Fruit fly (Drosophila melanogaster) whole organism, embryonic: ENCODE data around the gene CG42404.
A peak's percentile ranks its signal among the peaks of the same experiment; 100 is the strongest.

Source experiments
- Abd-B ChIP-seq: fragments of 200-800 bp; sonication (Bioruptor generic); optimal IDR thresholded peaks from 2 replicates; lab custom pipeline; 2018; ENCODE audit warnings: missing biosample characterization, mild to moderate bottlenecking, missing genetic modification characterization, moderate library complexity
- B-H2 ChIP-seq: fragments of 200-800 bp; sonication (Bioruptor generic); optimal IDR thresholded peaks from 2 replicates; lab custom pipeline; 2018; ENCODE audit warnings: missing biosample characterization, mild to moderate bottlenecking, missing genetic modification characterization
- CG10267 ChIP-seq: fragments of 200-800 bp; sonication (Bioruptor generic); optimal IDR thresholded peaks from 2 replicates; lab custom pipeline; 2018; ENCODE audit warnings: missing biosample characterization, mild to moderate bottlenecking, missing genetic modification characterization, moderate library complexity
- CG11085 ChIP-seq: fragments of 200-800 bp; sonication (Bioruptor generic); IDR thresholded peaks from 2 replicates; pipeline ENCODE4 v1.3.6; 2022; ENCODE audit warnings: missing biosample characterization, missing genetic modification characterization
- CG12744 ChIP-seq: fragments of 200-800 bp; sonication (Bioruptor generic); optimal IDR thresholded peaks from 2 replicates; lab custom pipeline; 2016; ENCODE audit warnings: missing biosample characterization, missing genetic modification characterization
- CG13775 ChIP-seq: fragments of 200-800 bp; sonication (Bioruptor generic); optimal IDR thresholded peaks from 3 replicates; lab custom pipeline; 2017; ENCODE audit warnings: missing biosample characterization, mild to moderate bottlenecking, missing genetic modification characterization
- CG1647 ChIP-seq: fragments of 200-800 bp; sonication (Bioruptor generic); optimal IDR thresholded peaks from 3 replicates; lab custom pipeline; 2016; ENCODE audit warnings: missing biosample characterization, missing genetic modification characterization
- CG2129 ChIP-seq: fragments of 200-800 bp; sonication (Bioruptor generic); IDR thresholded peaks from 2 replicates; pipeline ENCODE4 v1.3.6; 2022; ENCODE audit warnings: missing biosample characterization, missing genetic modification characterization; ENCODE audit not compliant: partially characterized antibody
- CG3065 ChIP-seq: fragments of 200-800 bp; sonication (Bioruptor generic); optimal IDR thresholded peaks from 2 replicates; lab custom pipeline; 2016; ENCODE audit warnings: missing biosample characterization, missing genetic modification characterization
- CG3407 ChIP-seq: fragments of 200-800 bp; sonication (Bioruptor generic); optimal IDR thresholded peaks from 2 replicates; lab custom pipeline; 2018; ENCODE audit warnings: missing biosample characterization, mild to moderate bottlenecking, missing genetic modification characterization
- CG4730 ChIP-seq: fragments of 200-800 bp; sonication (Bioruptor generic); IDR thresholded peaks from 2 replicates; pipeline ENCODE4 v1.3.6; 2022; ENCODE audit warnings: missing biosample characterization, missing genetic modification characterization
- CG6689 ChIP-seq: fragments of 200-800 bp; sonication (Bioruptor generic); IDR thresholded peaks from 2 replicates; pipeline ENCODE4 v1.3.6; 2022; ENCODE audit warnings: missing biosample characterization, missing genetic modification characterization
- CG7271 ChIP-seq: fragments of 200-800 bp; sonication (Bioruptor generic); optimal IDR thresholded peaks from 2 replicates; lab custom pipeline; 2018; ENCODE audit warnings: missing biosample characterization, mild to moderate bottlenecking, missing genetic modification characterization, moderate library complexity
- CG7357 ChIP-seq: fragments of 200-800 bp; sonication (Bioruptor generic); IDR thresholded peaks from 3 replicates; pipeline ENCODE4 v1.3.6; 2022; ENCODE audit warnings: missing biosample characterization, missing genetic modification characterization
- CG8290 ChIP-seq, 3 experiments: fragments of 200-800 bp; sonication (Bioruptor generic); optimal IDR thresholded peaks; 2 replicates each; lab custom pipeline; 2016 to 2019; ENCODE audit warnings: missing biosample characterization in 3 of 3, missing genetic modification characterization in 3 of 3, mild to moderate bottlenecking in 2 of 3, moderate library complexity in 1 of 3
- CoRest ChIP-seq: fragments of 200-800 bp; sonication (Bioruptor generic); optimal IDR thresholded peaks from 3 replicates; lab custom pipeline; 2018; ENCODE audit warnings: missing biosample characterization, mild to moderate bottlenecking, missing genetic modification characterization, moderate library complexity
- Dad ChIP-seq: fragments of 200-800 bp; sonication (Bioruptor generic); optimal IDR thresholded peaks from 3 replicates; lab custom pipeline; 2016; ENCODE audit warnings: missing biosample characterization, missing genetic modification characterization
- Dip2 ChIP-seq: fragments of 200-800 bp; sonication (Bioruptor generic); IDR thresholded peaks from 2 replicates; pipeline ENCODE4 v1.3.6; 2022; ENCODE audit warnings: missing biosample characterization, missing genetic modification characterization
- E2f2 ChIP-seq: fragments of 200-800 bp; sonication (Bioruptor generic); IDR thresholded peaks from 2 replicates; pipeline ENCODE4 v1.3.6; 2022; ENCODE audit warnings: missing biosample characterization, missing genetic modification characterization
- Fer1 ChIP-seq: fragments of 200-800 bp; sonication (Bioruptor generic); optimal IDR thresholded peaks from 2 replicates; lab custom pipeline; 2017; ENCODE audit warnings: missing biosample characterization, mild to moderate bottlenecking, missing genetic modification characterization
- Fer2 ChIP-seq: fragments of 200-800 bp; sonication (Bioruptor generic); optimal IDR thresholded peaks from 2 replicates; lab custom pipeline; 2018; ENCODE audit warnings: missing biosample characterization, mild to moderate bottlenecking, missing genetic modification characterization, moderate library complexity
- HLHmδ ChIP-seq: fragments of 200-800 bp; sonication (Bioruptor generic); optimal IDR thresholded peaks from 2 replicates; lab custom pipeline; 2018; ENCODE audit warnings: missing biosample characterization, mild to moderate bottlenecking, missing genetic modification characterization, moderate library complexity
- Hand ChIP-seq: fragments of 200-800 bp; sonication (Bioruptor generic); optimal IDR thresholded peaks from 2 replicates; lab custom pipeline; 2017; ENCODE audit warnings: mild to moderate bottlenecking, missing biosample characterization, missing genetic modification reagents, missing genetic modification characterization
- Hsf ChIP-seq: fragments of 200-800 bp; sonication (Bioruptor generic); optimal IDR thresholded peaks from 3 replicates; lab custom pipeline; 2016; ENCODE audit warnings: missing biosample characterization, missing genetic modification characterization
- MTF-1 ChIP-seq: fragments of 200-800 bp; sonication (Bioruptor generic); optimal IDR thresholded peaks from 2 replicates; lab custom pipeline; 2018; ENCODE audit warnings: missing biosample characterization, mild to moderate bottlenecking, missing genetic modification characterization, borderline replicate concordance
- Nf-YC ChIP-seq: fragments of 200-800 bp; optimal IDR thresholded peaks from 3 replicates; lab custom pipeline; 2019; ENCODE audit warnings: missing biosample characterization, mild to moderate bottlenecking, missing genetic modification characterization, moderate library complexity
- Pdp1 ChIP-seq, 2 experiments: fragments of 200-800 bp; sonication (Bioruptor generic); optimal IDR thresholded peaks; 3 replicates each; lab custom pipeline; 2016; ENCODE audit warnings: missing biosample characterization in 2 of 2, missing genetic modification characterization in 2 of 2, mild to moderate bottlenecking in 1 of 2, moderate library complexity in 1 of 2
- Sry-δ ChIP-seq: fragments of 200-800 bp; sonication (Bioruptor generic); optimal IDR thresholded peaks from 2 replicates; lab custom pipeline; 2016; ENCODE audit warnings: missing biosample characterization, missing genetic modification characterization
- Ssrp ChIP-seq: fragments of 200-800 bp; sonication (Bioruptor generic); optimal IDR thresholded peaks from 2 replicates; lab custom pipeline; 2018; ENCODE audit warnings: missing biosample characterization, mild to moderate bottlenecking, missing genetic modification characterization, moderate library complexity
- Usf ChIP-seq: fragments of 200-800 bp; sonication (Bioruptor generic); optimal IDR thresholded peaks from 2 replicates; lab custom pipeline; 2017; ENCODE audit warnings: missing genotype, missing biosample characterization, missing genetic modification characterization
- az2 ChIP-seq: fragments of 200-800 bp; sonication (Bioruptor generic); optimal IDR thresholded peaks from 3 replicates; lab custom pipeline; 2016; ENCODE audit warnings: missing biosample characterization, missing genetic modification characterization
- bab2 ChIP-seq: fragments of 200-800 bp; sonication (Bioruptor generic); optimal IDR thresholded peaks from 2 replicates; lab custom pipeline; 2016; ENCODE audit warnings: missing biosample characterization, missing genetic modification characterization
- bigmax ChIP-seq: fragments of 200-800 bp; sonication (Bioruptor generic); optimal IDR thresholded peaks from 2 replicates; lab custom pipeline; 2018; ENCODE audit warnings: missing biosample characterization, mild to moderate bottlenecking, missing genetic modification characterization
- cato ChIP-seq: fragments of 200-800 bp; sonication (Bioruptor generic); optimal IDR thresholded peaks from 2 replicates; lab custom pipeline; 2016; ENCODE audit warnings: missing biosample characterization, missing genetic modification characterization, borderline replicate concordance
- caup ChIP-seq: fragments of 200-800 bp; sonication (Bioruptor generic); optimal IDR thresholded peaks from 3 replicates; lab custom pipeline; 2017; ENCODE audit warnings: missing biosample characterization, mild to moderate bottlenecking, missing genetic modification characterization, moderate library complexity; ENCODE audit not compliant: severe bottlenecking
- crp ChIP-seq, 2 experiments: fragments of 200-800 bp; sonication (Bioruptor generic); optimal IDR thresholded peaks; 2 replicates in 1 of 2; 3 replicates in 1 of 2; lab custom pipeline; 2017; ENCODE audit warnings: missing biosample characterization in 2 of 2, missing genetic modification characterization in 2 of 2, mild to moderate bottlenecking in 1 of 2, moderate library complexity in 1 of 2
- esg ChIP-seq: fragments of 200-800 bp; sonication (Bioruptor generic); conservative IDR thresholded peaks from 2 replicates; pipeline ENCODE4 v1.3.6; 2022; ENCODE audit warnings: missing biosample characterization, missing genetic modification characterization
- eyg ChIP-seq: fragments of 200-800 bp; sonication (Bioruptor generic); optimal IDR thresholded peaks from 3 replicates; lab custom pipeline; 2016; ENCODE audit warnings: missing biosample characterization, missing genetic modification characterization
- fd96Cb ChIP-seq: fragments of 200-800 bp; sonication (Bioruptor generic); optimal IDR thresholded peaks from 2 replicates; lab custom pipeline; 2018; ENCODE audit warnings: missing biosample characterization, mild to moderate bottlenecking, missing genetic modification characterization, moderate library complexity
- gcm ChIP-seq: fragments of 200-800 bp; sonication (Bioruptor generic); optimal IDR thresholded peaks from 2 replicates; lab custom pipeline; 2019; ENCODE audit warnings: missing biosample characterization, mild to moderate bottlenecking, missing genetic modification characterization, moderate library complexity
- phol ChIP-seq: fragments of 200-800 bp; sonication (Bioruptor generic); optimal IDR thresholded peaks from 3 replicates; lab custom pipeline; 2018; ENCODE audit warnings: missing biosample characterization, mild to moderate bottlenecking, missing genetic modification characterization, moderate library complexity
- pum ChIP-seq: fragments of 200-800 bp; sonication (Bioruptor generic); optimal IDR thresholded peaks from 2 replicates; lab custom pipeline; 2016; ENCODE audit warnings: missing biosample characterization, missing genetic modification characterization
- sd ChIP-seq: fragments of 200-800 bp; sonication (Bioruptor generic); optimal IDR thresholded peaks from 3 replicates; lab custom pipeline; 2018; ENCODE audit warnings: missing biosample characterization, mild to moderate bottlenecking, missing genetic modification characterization, moderate library complexity
- sens ChIP-seq: fragments of 200-800 bp; sonication (Bioruptor generic); peaks from one replicate; lab custom pipeline; 2016; ENCODE audit warnings: missing biosample characterization, missing genetic modification characterization
- ssp ChIP-seq: fragments of 200-800 bp; sonication (Bioruptor generic); IDR thresholded peaks from 2 replicates; pipeline ENCODE4 v1.3.6; 2022; ENCODE audit warnings: missing biosample characterization, missing genetic modification characterization
- tap ChIP-seq: fragments of 200-800 bp; optimal IDR thresholded peaks from 3 replicates; lab custom pipeline; 2019; ENCODE audit warnings: missing biosample characterization, mild to moderate bottlenecking, missing genetic modification characterization, moderate library complexity
- trem ChIP-seq: fragments of 200-800 bp; optimal IDR thresholded peaks from 3 replicates; lab custom pipeline; 2019; ENCODE audit warnings: missing biosample characterization, mild to moderate bottlenecking, missing genetic modification characterization, moderate library complexity
- vfl ChIP-seq: fragments of 200-800 bp; sonication (Bioruptor generic); optimal IDR thresholded peaks from 2 replicates; lab custom pipeline; 2016; ENCODE audit warnings: missing biosample characterization, missing genetic modification characterization
- vvl ChIP-seq: fragments of 200-800 bp; sonication (Bioruptor generic); IDR thresholded peaks from 2 replicates; pipeline ENCODE4 v1.3.6; 2022; ENCODE audit warnings: missing biosample characterization, missing genetic modification characterization
- wdn ChIP-seq: fragments of 200-800 bp; sonication (Bioruptor generic); IDR thresholded peaks from 2 replicates; pipeline ENCODE4 v1.3.6; 2022; ENCODE audit warnings: missing biosample characterization, missing genetic modification characterization

Gene CG42404

dm6 chr3R:15225279-15225730 lies 24.6 kb upstream of the CG42404 start, which contains the start of the genes CG31344 and Caf1-55 (continued):
- TF ChIP-seq gcm (GFP tag; lab: Kevin White, UChicago) (no peak), CG7271 (tag; lab: Kevin White, UChicago) (no peak), CG11085 (GFP tag; lab: Robert Waterston, UW) (no peak), bab2 (GFP tag; lab: Kevin White, UChicago) (no peak), az2 (GFP tag; lab: Kevin White, UChicago) (peak; percentile 14), Dip2 (GFP tag; lab: Robert Waterston, UW) (no peak), MTF-1 (GFP tag; lab: Kevin White, UChicago) (no peak), CG3407 (no peak), eyg (GFP tag; lab: Kevin White, UChicago) (no peak), CG1647 (GFP tag; lab: Kevin White, UChicago) (no peak), Nf-YC (tag; lab: Kevin White, UChicago) (peak; percentile 9), HLHmδ (no peak), wdn (no peak), esg (GFP tag; lab: Robert Waterston, UW) (no peak), CoRest (peak; percentile 26), pum (no peak), Pdp1 (GFP tag; optimal IDR thresholded peaks at IDR 0.05; lab: Kevin White, UChicago) (peak in 1 of 2 experiments; percentile 60), CG4730 (GFP tag; lab: Robert Waterston, UW) (no peak), CG10267 (tag; lab: Kevin White, UChicago) (peak; percentile 37), Abd-B (GFP tag; lab: Kevin White, UChicago) (peak; percentile 66), vfl (GFP tag; lab: Kevin White, UChicago) (no peak), crp (GFP tag; optimal IDR thresholded peaks at IDR 0.05; lab: Kevin White, UChicago) (peak in 1 of 2 experiments; percentile 40), CG8290 (GFP tag; optimal IDR thresholded peaks at IDR 0.05; lab: Kevin White, UChicago) (no peak), CG8290 (tag; optimal IDR thresholded peaks at IDR 0.05; lab: Kevin White, UChicago) (no peak), CG3065 (GFP tag; lab: Kevin White, UChicago) (no peak), Fer2 (tag; lab: Kevin White, UChicago) (no peak), vvl (GFP tag; lab: Robert Waterston, UW) (peak; percentile 42; the same call in 1 of the 2 replicates), CG12744 (GFP tag; lab: Kevin White, UChicago) (no peak), Hsf (GFP tag; lab: Kevin White, UChicago) (peak; percentile 1), phol (tag; lab: Kevin White, UChicago) (peak; percentile 89), CG2129 (GFP tag; lab: Robert Waterston, UW) (peak; percentile 65), bigmax (no peak), caup (GFP tag; lab: Kevin White, UChicago) (no peak), cato (no peak), CG7357 (no peak), Ssrp (tag; lab: Kevin White, UChicago) (no peak), ssp (no peak), Dad (GFP tag; lab: Kevin White, UChicago) (no peak), Usf (GFP tag; lab: Kevin White, UChicago) (no peak), B-H2 (GFP tag; lab: Kevin White, UChicago) (peak; percentile 28), trem (tag; lab: Kevin White, UChicago) (peak; percentile 85), sens (GFP tag; lab: Kevin White, UChicago) (peak; percentile 70), fd96Cb (no peak), CG13775 (no peak), E2f2 (GFP tag; lab: Robert Waterston, UW) (peak; percentile 82), CG6689 (no peak), sd (tag; lab: Kevin White, UChicago) (no peak), tap (tag; lab: Kevin White, UChicago) (no peak), Fer1 (GFP tag; lab: Kevin White, UChicago) (no peak), Sry-δ (peak; percentile 97), Hand (GFP tag; lab: Kevin White, UChicago) (no peak)
